Fruit fly (Drosophila melanogaster): ENCODE results near the gene Arfrp1.

The Arfrp1 gene

dm6 chrX:9141219-9141618, 34.4 kb downstream of the Arfrp1 start (continued):
- TF ChIP-seq CG14050 (GFP tag; IDR thresholded peaks at IDR 0.05), result peak; percentile 75
- no peak for TF ChIP-seq cad (GFP tag; optimal IDR thresholded peaks at IDR 0.05)
- peak; percentile 47 for TF ChIP-seq CG9876 (GFP tag; optimal IDR thresholded peaks at IDR 0.05)
- peak; percentile 3 for TF ChIP-seq MTF-1 (GFP tag; optimal IDR thresholded peaks at IDR 0.05; ENCODE audit: borderline replicate concordance)
- TF ChIP-seq CG7928 (GFP tag; optimal IDR thresholded peaks at IDR 0.05), result no peak
- peak; percentile 68 for TF ChIP-seq Six4 (GFP tag; optimal IDR thresholded peaks at IDR 0.05)
- peak; percentile 59 for TF ChIP-seq zen (tag; optimal IDR thresholded peaks at IDR 0.05)
- peak; percentile 19 for TF ChIP-seq CG9437 (GFP tag; optimal IDR thresholded peaks at IDR 0.05)
- TF ChIP-seq CG10274 (GFP tag; optimal IDR thresholded peaks at IDR 0.05), result no peak
- TF ChIP-seq YL-1 (GFP tag; optimal IDR thresholded peaks at IDR 0.05), result no peak
- TF ChIP-seq Camta (GFP tag; optimal IDR thresholded peaks at IDR 0.05), result peak; percentile 50
- TF ChIP-seq Ssrp (tag; optimal IDR thresholded peaks at IDR 0.05), result peak; percentile 74
- no peak for TF ChIP-seq lov (optimal IDR thresholded peaks at IDR 0.05)
- peak; percentile 87 for TF ChIP-seq lov (GFP tag; IDR thresholded peaks at IDR 0.05)
- peak; percentile 69 for TF ChIP-seq unpg (GFP tag; optimal IDR thresholded peaks at IDR 0.05)
- TF ChIP-seq vvl (GFP tag; IDR thresholded peaks at IDR 0.05), result peak; percentile 90
- no peak for TF ChIP-seq caup (GFP tag; optimal IDR thresholded peaks at IDR 0.05; ENCODE audit: severe bottlenecking)
- peak; percentile 51 for TF ChIP-seq CG7839 (tag; optimal IDR thresholded peaks at IDR 0.05)
- TF ChIP-seq sisA (GFP tag; IDR thresholded peaks at IDR 0.05), result peak; percentile 90
- TF ChIP-seq B-H2 (GFP tag; optimal IDR thresholded peaks at IDR 0.05), result no peak
- peak; percentile 58 for TF ChIP-seq CG12155 (GFP tag; optimal IDR thresholded peaks at IDR 0.05)
- TF ChIP-seq B-H1 (GFP tag; IDR thresholded peaks at IDR 0.05), result peak; percentile 71
- peak; percentile 67 for TF ChIP-seq Blimp-1 (GFP tag; optimal IDR thresholded peaks at IDR 0.05)
- no peak for TF ChIP-seq Dref (GFP tag; IDR thresholded peaks at IDR 0.05)
- peak; percentile 79 for TF ChIP-seq Xbp1 (GFP tag; optimal IDR thresholded peaks at IDR 0.05)
- peak; percentile 75 for TF ChIP-seq CG11085 (GFP tag; IDR thresholded peaks at IDR 0.05)
- TF ChIP-seq croc (GFP tag; conservative IDR thresholded peaks at IDR 0.05), result peak; percentile 75
- no peak for TF ChIP-seq slou (GFP tag; optimal IDR thresholded peaks at IDR 0.05)
- TF ChIP-seq cwo (GFP tag; optimal IDR thresholded peaks at IDR 0.05), result peak; percentile 58
- no peak for TF ChIP-seq Dll (GFP tag; IDR thresholded peaks at IDR 0.05; ENCODE audit: partially characterized antibody)
- peak; percentile 63 for TF ChIP-seq CG1792 (GFP tag; optimal IDR thresholded peaks at IDR 0.05)
- TF ChIP-seq Hr78 (GFP tag; optimal IDR thresholded peaks at IDR 0.05), result no peak
- TF ChIP-seq Opbp (GFP tag; IDR thresholded peaks at IDR 0.05; ENCODE audit: partially characterized antibody), result no peak
- peak; percentile 82 for TF ChIP-seq CG15696 (tag; optimal IDR thresholded peaks at IDR 0.05)
- TF ChIP-seq usp (GFP tag; optimal IDR thresholded peaks at IDR 0.05), result no peak
- no peak for TF ChIP-seq br (optimal IDR thresholded peaks at IDR 0.05)
- peak; percentile 37 for TF ChIP-seq maf-S (GFP tag; optimal IDR thresholded peaks at IDR 0.05)
- peak; percentile 25 for TF ChIP-seq Mes4 (GFP tag; optimal IDR thresholded peaks at IDR 0.05)
- peak; percentile 53 for TF ChIP-seq CG11398 (GFP tag; optimal IDR thresholded peaks at IDR 0.05)
- no peak for TF ChIP-seq Poxn (GFP tag; IDR thresholded peaks at IDR 0.05)
- TF ChIP-seq dpn (GFP tag; optimal IDR thresholded peaks at IDR 0.05), result peak; percentile 72 to 76
- peak; percentile 25 for TF ChIP-seq Nf-YB (GFP tag; optimal IDR thresholded peaks at IDR 0.05)
- TF ChIP-seq Ets65A (GFP tag), result peak; percentile 92
- TF ChIP-seq CG17361 (GFP tag; IDR thresholded peaks at IDR 0.05), result peak; percentile 77
- no peak for TF ChIP-seq tll (GFP tag; optimal IDR thresholded peaks at IDR 0.05)
- TF ChIP-seq bab2 (GFP tag; optimal IDR thresholded peaks at IDR 0.05), result peak; percentile 71
- no peak for TF ChIP-seq CG12769 (tag; optimal IDR thresholded peaks at IDR 0.05)
- peak in 1 of 2 experiments; percentile 22 for TF ChIP-seq crp (GFP tag; optimal IDR thresholded peaks at IDR 0.05)
- TF ChIP-seq CG12104 (GFP tag; optimal IDR thresholded peaks at IDR 0.05), result peak; percentile 34
- TF ChIP-seq zf30C (GFP tag; optimal IDR thresholded peaks at IDR 0.05), result no peak
- peak; percentile 35 for TF ChIP-seq CG34376 (GFP tag; optimal IDR thresholded peaks at IDR 0.05)

Measured in whole organism, embryonic.